Worm (Caenorhabditis elegans) whole organism, young adult: Measurements from ENCODE around the gene Y54G2A.11.

Source experiments
- F55B11.4 ChIP-seq: sonication (generic microtip); optimal IDR thresholded peaks from 2 replicates; lab custom pipeline; 2016; ENCODE audit warnings: missing compliant biosample characterization, missing genetic modification characterization, borderline replicate concordance; ENCODE audit not compliant: insufficient read depth
- dpff-1 ChIP-seq: sonication (generic microtip); optimal IDR thresholded peaks from 2 replicates; lab custom pipeline; 2017; ENCODE audit warnings: mild to moderate bottlenecking, missing genetic modification characterization, missing compliant biosample characterization
- lir-1 ChIP-seq: fragments of 200-800 bp; sonication (Bioruptor generic); conservative IDR thresholded peaks from 2 replicates; pipeline ENCODE4 v1.3.6; 2022; ENCODE audit warnings: missing genetic modification reagents, missing genetic modification characterization, missing compliant biosample characterization
- nfya-1 ChIP-seq: sonication (generic microtip); optimal IDR thresholded peaks from 2 replicates; lab custom pipeline; 2017; ENCODE audit warnings: antibody characterized with exemption, missing compliant biosample characterization, missing genetic modification characterization, borderline replicate concordance; ENCODE audit not compliant: insufficient read depth

DNA sequence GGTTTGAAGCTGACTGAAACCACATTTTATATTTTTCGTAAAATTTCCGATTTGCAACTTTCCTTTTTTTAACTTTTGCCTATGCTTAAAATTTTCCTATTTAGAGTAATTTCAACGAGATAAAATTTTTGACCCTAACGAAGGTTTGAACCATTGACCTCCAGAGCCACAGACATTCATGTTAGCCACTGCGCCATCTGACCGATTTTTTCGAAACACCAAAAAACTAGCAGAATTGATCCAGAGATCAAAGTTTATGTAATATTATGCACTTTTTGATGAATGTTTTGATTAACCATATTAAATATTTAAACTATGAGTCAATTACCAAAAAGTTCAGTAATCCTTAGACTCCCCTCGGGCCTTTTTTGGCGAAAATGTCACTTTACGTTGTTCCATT, 13.5 kb downstream of the Y54G2A.11 start:
- TF ChIP-seq lir-1 (GFP tag; lab: Robert Waterston, UW) (no peak), nfya-1 (no peak), F55B11.4 (tag; lab: Kevin White, UChicago) (no peak), dpff-1 (tag; lab: Kevin White, UChicago) (no peak)
